Fruit fly (Drosophila melanogaster) whole organism, prepupa: Measurements from ENCODE around the gene Klp31E.

Source experiments
- CG10669 ChIP-seq: fragments of 200-800 bp; sonication (Bioruptor generic); optimal IDR thresholded peaks from 3 replicates; lab custom pipeline; 2018; ENCODE audit warnings: missing biosample characterization, mild to moderate bottlenecking, missing genetic modification characterization, moderate library complexity
- CG1621 ChIP-seq: fragments of 200-800 bp; sonication (Bioruptor generic); optimal IDR thresholded peaks from 3 replicates; lab custom pipeline; 2018; ENCODE audit warnings: missing biosample characterization, mild to moderate bottlenecking, missing genetic modification characterization
- CG16779 ChIP-seq: fragments of 200-800 bp; sonication (Bioruptor generic); optimal IDR thresholded peaks from 3 replicates; lab custom pipeline; 2017; ENCODE audit warnings: missing biosample characterization, mild to moderate bottlenecking, missing genetic modification characterization
- CG6854 ChIP-seq: fragments of 200-800 bp; sonication (Bioruptor generic); optimal IDR thresholded peaks from 2 replicates; lab custom pipeline; 2017; ENCODE audit warnings: missing biosample characterization, mild to moderate bottlenecking, missing genetic modification characterization
- Eip78C ChIP-seq: fragments of 200-800 bp; sonication (Bioruptor generic); peaks from one replicate; lab custom pipeline; 2016; ENCODE audit warnings: missing biosample characterization, missing genetic modification characterization
- Hr39 ChIP-seq: fragments of 200-800 bp; sonication (Bioruptor generic); optimal IDR thresholded peaks from 2 replicates; lab custom pipeline; 2016; ENCODE audit warnings: missing biosample characterization, missing genetic modification characterization
- Hr4 ChIP-seq: fragments of 200-800 bp; sonication (Bioruptor generic); optimal IDR thresholded peaks from 3 replicates; lab custom pipeline; 2016; ENCODE audit warnings: missing biosample characterization, missing genetic modification characterization
- OdsH ChIP-seq: fragments of 200-800 bp; sonication (Bioruptor generic); optimal IDR thresholded peaks from 3 replicates; lab custom pipeline; 2016; ENCODE audit warnings: missing biosample characterization, missing genetic modification characterization
- Smox ChIP-seq: fragments of 200-800 bp; sonication (Bioruptor generic); optimal IDR thresholded peaks from 3 replicates; lab custom pipeline; 2016; ENCODE audit warnings: missing biosample characterization, missing genetic modification characterization

DNA sequence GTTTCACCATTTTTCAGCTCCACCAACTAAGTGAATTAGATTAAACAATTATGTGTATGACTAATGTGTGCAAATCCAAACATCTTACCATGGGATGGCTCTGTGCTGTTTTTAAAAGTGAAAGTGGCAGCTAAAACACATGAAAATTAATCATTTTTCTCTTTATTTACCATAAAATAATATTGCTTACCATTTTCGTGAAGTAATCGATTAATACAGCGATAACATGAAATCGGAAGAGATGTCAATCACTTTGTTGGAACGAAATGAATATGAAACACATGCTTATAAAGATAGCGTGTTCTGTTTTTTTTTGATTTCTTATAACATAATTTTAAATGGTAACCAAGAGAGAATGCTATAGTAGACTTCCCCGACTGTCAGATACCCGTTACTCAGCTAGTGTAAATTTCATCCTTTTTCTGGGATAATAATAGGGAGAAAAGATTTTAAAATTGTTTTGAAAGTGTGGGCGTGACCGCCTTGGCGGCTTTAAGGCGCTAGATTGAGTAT, 10.0 kb upstream of the Klp31E start:
- TF ChIP-seq CG6854, result no peak
- TF ChIP-seq Eip78C (GFP tag; lab: Kevin White, UChicago), result peak; percentile 50
- no peak for TF ChIP-seq Smox (GFP tag; lab: Kevin White, UChicago)
- no peak for TF ChIP-seq Hr4 (GFP tag; lab: Kevin White, UChicago)
- no peak for TF ChIP-seq CG16779 (tag; lab: Kevin White, UChicago)
- no peak for TF ChIP-seq OdsH (GFP tag; lab: Kevin White, UChicago)
- no peak for TF ChIP-seq Hr39
- TF ChIP-seq CG10669 (GFP tag; lab: Kevin White, UChicago), result peak; percentile 78
- no peak for TF ChIP-seq CG1621 (tag; lab: Kevin White, UChicago)
